Worm (Caenorhabditis elegans) whole organism, L4 larva: Measurements from ENCODE around the gene F41C3.2.
A peak's percentile ranks its signal among the peaks of the same experiment; 100 is the strongest.

Source experiments
- F44E2.7 ChIP-seq: fragments of 200-800 bp; sonication (Bioruptor generic); IDR thresholded peaks from 2 replicates; pipeline ENCODE4 v2.1.2; 2022; ENCODE audit warnings: missing genetic modification characterization, missing compliant biosample characterization
- R02D3.7 ChIP-seq: fragments of 150-350 bp; sonication (generic microtip); optimal IDR thresholded peaks from 3 replicates; lab custom pipeline; 2014; ENCODE audit warnings: missing biosample characterization, missing genetic modification characterization
- T20F7.1 ChIP-seq: fragments of 200-800 bp; sonication (Bioruptor generic); optimal IDR thresholded peaks from 2 replicates; lab custom pipeline; 2018; ENCODE audit warnings: mild to moderate bottlenecking, missing genetic modification characterization, missing compliant biosample characterization
- Y105C5A.15 ChIP-seq: fragments of 200-800 bp; sonication (Bioruptor generic); IDR thresholded peaks from 2 replicates; pipeline ENCODE4 v1.3.6; 2022; ENCODE audit warnings: missing genetic modification characterization, missing compliant biosample characterization
- Y5F2A.4 ChIP-seq: fragments of 200-800 bp; sonication (Bioruptor generic); optimal IDR thresholded peaks from 2 replicates; lab custom pipeline; 2018; ENCODE audit warnings: mild to moderate bottlenecking, missing genetic modification characterization, missing compliant biosample characterization
- Y75B8A.6 ChIP-seq: fragments of 200-800 bp; sonication (Bioruptor generic); IDR thresholded peaks from 2 replicates; pipeline ENCODE4 v1.3.6; 2022; ENCODE audit warnings: missing genetic modification reagents, missing genetic modification characterization, missing compliant biosample characterization
- aly-2 ChIP-seq: sonication (generic microtip); optimal IDR thresholded peaks from 2 replicates; lab custom pipeline; 2018; ENCODE audit warnings: missing biosample characterization, missing genetic modification characterization
- ceh-20 ChIP-seq: fragments of 200-800 bp; sonication (Bioruptor generic); IDR thresholded peaks from 2 replicates; pipeline ENCODE4 v1.3.6; 2022; ENCODE audit warnings: missing genetic modification reagents, missing genetic modification characterization, missing compliant biosample characterization
- ceh-28 ChIP-seq: fragments of 150-350 bp; optimal IDR thresholded peaks from 2 replicates; lab custom pipeline; 2014; ENCODE audit warnings: missing biosample characterization, missing genetic modification reagents, missing genetic modification characterization
- cey-2 ChIP-seq: sonication (generic microtip); optimal IDR thresholded peaks from 3 replicates; lab custom pipeline; 2017; ENCODE audit warnings: missing genetic modification characterization, mild to moderate bottlenecking, missing compliant biosample characterization, antibody characterized with exemption, borderline replicate concordance; ENCODE audit not compliant: insufficient read depth
- dmd-6 ChIP-seq: fragments of 200-800 bp; sonication (Bioruptor generic); IDR thresholded peaks from 2 replicates; pipeline ENCODE4 v1.3.6; 2022; ENCODE audit warnings: missing genetic modification reagents, missing genetic modification characterization, missing compliant biosample characterization
- dmd-8 ChIP-seq: fragments of 200-800 bp; sonication (Bioruptor generic); IDR thresholded peaks from 2 replicates; pipeline ENCODE4 v1.3.6; 2022; ENCODE audit warnings: missing genetic modification characterization, missing compliant biosample characterization
- dpl-1 ChIP-seq: fragments of 150-350 bp; optimal IDR thresholded peaks from 2 replicates; lab custom pipeline; 2014; ENCODE audit warnings: missing biosample characterization, missing genetic modification reagents, missing genetic modification characterization
- duxl-1 ChIP-seq: sonication (generic microtip); optimal IDR thresholded peaks from 2 replicates; lab custom pipeline; 2016; ENCODE audit warnings: mild to moderate bottlenecking, missing genetic modification characterization, moderate library complexity, missing compliant biosample characterization; ENCODE audit not compliant: poor library complexity
- egl-27 ChIP-seq: sonication (generic microtip); optimal IDR thresholded peaks from 3 replicates; lab custom pipeline; 2017; ENCODE audit warnings: missing biosample characterization, missing genetic modification reagents, missing genetic modification characterization
- egl-43 ChIP-seq: fragments of 200-800 bp; sonication (Bioruptor generic); IDR thresholded peaks from 2 replicates; pipeline ENCODE4 v1.3.6; 2022; ENCODE audit warnings: missing genetic modification reagents, missing genetic modification characterization, missing compliant biosample characterization
- hlh-11 ChIP-seq: fragments of 200-800 bp; sonication (Bioruptor generic); optimal IDR thresholded peaks from 2 replicates; lab custom pipeline; 2018; ENCODE audit warnings: mild to moderate bottlenecking, missing genetic modification characterization, missing compliant biosample characterization
- lin-1 ChIP-seq: fragments of 200-800 bp; sonication (Bioruptor generic); IDR thresholded peaks from 2 replicates; pipeline ENCODE4 v1.3.6; 2022; ENCODE audit warnings: missing genetic modification reagents, missing genetic modification characterization, missing compliant biosample characterization
- lin-29 ChIP-seq: fragments of 200-800 bp; sonication (Bioruptor generic); IDR thresholded peaks from 2 replicates; pipeline ENCODE4 v1.3.6; 2022; ENCODE audit warnings: missing genetic modification reagents, missing genetic modification characterization, missing compliant biosample characterization
- lsy-2 ChIP-seq, 2 experiments: fragments of 150-350 bp in 1 of 2; sonication (generic microtip) in 1 of 2; optimal IDR thresholded peaks; 2 replicates each; lab custom pipeline; 2014 to 2017; ENCODE audit warnings: missing biosample characterization in 2 of 2, missing genetic modification characterization in 2 of 2
- madf-5 ChIP-seq, 2 experiments: fragments of 200-800 bp; sonication (Bioruptor generic); IDR thresholded peaks; 2 replicates each; pipeline ENCODE4 v1.3.6; 2022; ENCODE audit warnings: missing compliant biosample characterization in 2 of 2, missing genetic modification characterization in 2 of 2
- mdl-1 ChIP-seq, 2 experiments: fragments of 150-350 bp in 1 of 2; sonication (generic microtip) in 1 of 2; optimal IDR thresholded peaks; 2 replicates each; lab custom pipeline; 2014 to 2017; ENCODE audit warnings: missing biosample characterization in 2 of 2, missing genetic modification characterization in 2 of 2
- mdt-29 ChIP-seq: fragments of 200-800 bp; sonication (Bioruptor generic); IDR thresholded peaks from 2 replicates; pipeline ENCODE4 v1.3.6; 2022; ENCODE audit warnings: missing genetic modification reagents, missing genetic modification characterization, missing compliant biosample characterization
- mes-2 ChIP-seq: sonication (generic microtip); optimal IDR thresholded peaks from 2 replicates; lab custom pipeline; 2016; ENCODE audit warnings: missing genotype, mild to moderate bottlenecking, missing genetic modification characterization, missing compliant biosample characterization; ENCODE audit not compliant: poor library complexity, severe bottlenecking
- mxl-2 ChIP-seq: fragments of 200-800 bp; sonication (Bioruptor generic); conservative IDR thresholded peaks from 2 replicates; pipeline ENCODE4 v1.3.6; 2022; ENCODE audit warnings: missing genetic modification reagents, missing genetic modification characterization, missing compliant biosample characterization
- mxl-3 ChIP-seq: fragments of 200-800 bp; sonication (Bioruptor generic); optimal IDR thresholded peaks from 2 replicates; lab custom pipeline; 2018; ENCODE audit warnings: mild to moderate bottlenecking, missing genetic modification characterization, missing compliant biosample characterization
- nhr-102 ChIP-seq: sonication (generic microtip); optimal IDR thresholded peaks from 2 replicates; lab custom pipeline; 2016; ENCODE audit warnings: mild to moderate bottlenecking, missing genetic modification characterization, moderate library complexity, missing compliant biosample characterization
- nhr-11 ChIP-seq: fragments of 150-350 bp; optimal IDR thresholded peaks from 2 replicates; lab custom pipeline; 2014; ENCODE audit warnings: missing biosample characterization, missing genetic modification characterization
- nhr-77 ChIP-seq: fragments of 150-350 bp; optimal IDR thresholded peaks from 2 replicates; lab custom pipeline; 2014; ENCODE audit warnings: missing biosample characterization, missing genetic modification characterization
- php-3 ChIP-seq: fragments of 200-800 bp; sonication (Bioruptor generic); IDR thresholded peaks from 2 replicates; pipeline ENCODE4 v1.3.6; 2022; ENCODE audit warnings: missing genetic modification reagents, missing genetic modification characterization, missing compliant biosample characterization
- pqm-1 ChIP-seq: sonication (generic microtip); optimal IDR thresholded peaks from 2 replicates; lab custom pipeline; 2017; ENCODE audit warnings: missing biosample characterization, missing genetic modification characterization
- saeg-2 ChIP-seq: fragments of 200-800 bp; sonication (Bioruptor generic); IDR thresholded peaks from 2 replicates; pipeline ENCODE4 v1.3.6; 2022; ENCODE audit warnings: missing genetic modification reagents, missing genetic modification characterization, missing compliant biosample characterization
- skn-1 ChIP-seq: fragments of 150-350 bp; optimal IDR thresholded peaks from 2 replicates; lab custom pipeline; 2014; ENCODE audit warnings: missing biosample characterization, missing genetic modification characterization
- spr-1 ChIP-seq: sonication (generic microtip); optimal IDR thresholded peaks from 2 replicates; lab custom pipeline; 2016; ENCODE audit warnings: mild to moderate bottlenecking, missing genetic modification characterization, missing compliant biosample characterization
- spr-3 ChIP-seq: fragments of 200-800 bp; sonication (Bioruptor generic); optimal IDR thresholded peaks from 2 replicates; lab custom pipeline; 2018; ENCODE audit warnings: mild to moderate bottlenecking, missing genetic modification characterization, missing compliant biosample characterization
- unc-39 ChIP-seq: sonication (generic microtip); optimal IDR thresholded peaks from 2 replicates; lab custom pipeline; 2017; ENCODE audit warnings: missing biosample characterization, missing genetic modification characterization
- zag-1 ChIP-seq: fragments of 150-350 bp; optimal IDR thresholded peaks from 2 replicates; lab custom pipeline; 2014; ENCODE audit warnings: missing biosample characterization, missing genetic modification characterization
- zfp-2 ChIP-seq: sonication (generic microtip); optimal IDR thresholded peaks from 2 replicates; lab custom pipeline; 2016; ENCODE audit warnings: mild to moderate bottlenecking, missing genetic modification characterization, missing compliant biosample characterization
- zip-2 ChIP-seq: fragments of 150-350 bp; optimal IDR thresholded peaks from 2 replicates; lab custom pipeline; 2014; ENCODE audit warnings: missing biosample characterization, missing genetic modification characterization
- ztf-7 ChIP-seq: fragments of 150-350 bp; optimal IDR thresholded peaks from 2 replicates; lab custom pipeline; 2014; ENCODE audit warnings: missing biosample characterization, missing genetic modification characterization

Gene F41C3.2

DNA sequence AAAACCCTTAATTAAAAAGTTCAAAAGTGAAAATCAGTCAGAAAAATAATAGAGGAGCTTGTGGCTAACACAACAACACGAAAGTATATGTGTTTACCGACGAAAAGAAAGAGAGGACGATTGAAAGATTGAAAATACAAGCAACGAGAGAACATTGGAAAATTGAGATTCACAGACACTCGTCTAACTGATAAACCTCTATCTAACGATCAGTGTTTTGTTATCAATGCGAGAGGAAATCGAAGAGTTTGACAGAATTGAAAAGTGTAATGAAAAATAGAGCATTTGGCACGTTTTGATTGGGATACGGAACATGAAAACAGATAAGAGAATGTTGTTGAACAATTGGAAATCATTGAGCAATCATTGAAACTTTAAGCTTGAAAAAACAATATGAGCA is 21.1 kb upstream of the F41C3.2 start (continued):
- TF ChIP-seq Y75B8A.6 (GFP tag; lab: Robert Waterston, UW) = no peak
- TF ChIP-seq nhr-102 (tag; lab: Kevin White, UChicago) = peak; percentile 14
- peak in 1 of 2 experiments; percentile 47 for TF ChIP-seq mdl-1 (tag; optimal IDR thresholded peaks at IDR 0.05; lab: Kevin White, UChicago)
- TF ChIP-seq pqm-1 (tag; lab: Kevin White, UChicago) = peak; percentile 99
- TF ChIP-seq cey-2 = peak; percentile 7
- peak; percentile 34 for TF ChIP-seq spr-1 (tag; lab: Kevin White, UChicago)
- TF ChIP-seq php-3 (GFP tag; lab: Robert Waterston, UW) = peak; percentile 50; the same call in 1 of the 2 replicates
- no peak for TF ChIP-seq lin-29 (GFP tag; lab: Robert Waterston, UW)
- peak; percentile 89 for TF ChIP-seq dmd-6 (GFP tag; lab: Robert Waterston, UW)
- no peak for TF ChIP-seq mdt-29 (GFP tag; lab: Robert Waterston, UW)
- TF ChIP-seq zfp-2 (tag; lab: Kevin White, UChicago) = no peak
- no peak for TF ChIP-seq unc-39 (tag; lab: Kevin White, UChicago)
- no peak for TF ChIP-seq saeg-2 (GFP tag; lab: Robert Waterston, UW)
- TF ChIP-seq nhr-77 (tag; lab: Kevin White, UChicago) = peak; percentile 92
- TF ChIP-seq spr-3 = no peak
- TF ChIP-seq mxl-3 = peak; percentile 44
- no peak for TF ChIP-seq ztf-7 (tag; lab: Kevin White, UChicago)
- no peak for TF ChIP-seq skn-1 (tag; lab: Kevin White, UChicago)
- peak; percentile 73 for TF ChIP-seq lin-1 (GFP tag; lab: Robert Waterston, UW)
- TF ChIP-seq mes-2 (tag; lab: Kevin White, UChicago) = no peak
- TF ChIP-seq dmd-8 (GFP tag; lab: Robert Waterston, UW) = no peak
- no peak for TF ChIP-seq mxl-2 (GFP tag; lab: Robert Waterston, UW)
- TF ChIP-seq T20F7.1 = peak; percentile 33
- no peak for TF ChIP-seq zag-1 (tag; lab: Kevin White, UChicago)
- TF ChIP-seq lsy-2 (tag; optimal IDR thresholded peaks at IDR 0.05; lab: Kevin White, UChicago) = no peak
- no peak for TF ChIP-seq R02D3.7
- TF ChIP-seq nhr-11 (tag; lab: Kevin White, UChicago) = peak; percentile 62
- no peak for TF ChIP-seq duxl-1 (tag; lab: Kevin White, UChicago)
- TF ChIP-seq hlh-11 (tag; lab: Kevin White, UChicago) = peak; percentile 91
- no peak for TF ChIP-seq zip-2 (tag; lab: Kevin White, UChicago)
- no peak for TF ChIP-seq F44E2.7
- no peak for TF ChIP-seq egl-27 (tag; lab: Kevin White, UChicago)
- no peak for TF ChIP-seq Y5F2A.4 (GFP tag; lab: Kevin White, UChicago)

DNA sequence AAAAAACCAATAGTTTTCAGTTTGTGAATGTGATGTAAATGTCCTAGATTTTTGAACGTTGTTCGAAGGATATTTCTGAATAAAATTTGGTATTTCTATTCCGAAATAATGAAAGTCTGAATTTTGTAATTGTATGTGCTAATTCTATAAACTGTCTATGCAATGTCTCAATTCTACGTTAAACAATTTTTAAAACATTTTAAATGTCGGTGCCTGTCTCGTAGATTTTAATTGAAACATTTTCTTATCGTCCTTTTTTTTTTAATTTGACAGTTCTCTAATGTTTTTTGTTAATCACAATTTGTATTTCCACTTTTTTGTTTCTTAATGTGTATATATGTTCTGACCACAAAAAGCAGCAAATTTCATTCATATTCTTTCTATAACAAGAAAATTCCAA is 20.0 kb upstream of the F41C3.2 start, which contains the start of gene F41C3.7:
TSS of gene F41C3.7 (plus strand) at position 301 of the 400 bp plus-strand sequence.
- TF ChIP-seq aly-2 (tag; lab: Kevin White, UChicago) (no peak), ceh-28 (tag; lab: Kevin White, UChicago) (no peak), madf-5 (GFP tag; IDR thresholded peaks at IDR 0.05; lab: Robert Waterston, UW) (no peak), dpl-1 (GFP tag; lab: Kevin White, UChicago) (no peak), Y105C5A.15 (GFP tag; lab: Robert Waterston, UW) (no peak), egl-43 (GFP tag; lab: Robert Waterston, UW) (no peak), ceh-20 (GFP tag; lab: Robert Waterston, UW) (no peak)
- TF ChIP-seq, all 104 proteins: peak for 0
